Worm (Caenorhabditis elegans) whole organism, dauer: ENCODE data around the gene rpl-23.

ENCODE experiments used
- unc-62 ChIP-seq: sonication (generic microtip); optimal IDR thresholded peaks from 2 replicates; lab custom pipeline; 2017; ENCODE audit warnings: missing biosample characterization, missing genetic modification reagents, missing genetic modification characterization

The rpl-23 gene

ce11 chrIII:5706077-5706627 is at the start of gene rpl-23:
Gene rpl-23 (minus strand): TSS chrIII:5706127.
- no peak for TF ChIP-seq unc-62 (GFP tag; lab: Kevin White, UChicago)

- no peak for TF ChIP-seq unc-62 (GFP tag; lab: Kevin White, UChicago)
These were observed 49.3 kb upstream of the rpl-23 start, which contains the start of gene ida-1 for ce11 chrIII:5755204-5755603. Gene ida-1 (plus strand): TSS chrIII:5755539.

ce11 chrIII:5750503-5750902 is 44.6 kb upstream of the rpl-23 start:
- TF ChIP-seq unc-62 (GFP tag; lab: Kevin White, UChicago): no peak

DNA sequence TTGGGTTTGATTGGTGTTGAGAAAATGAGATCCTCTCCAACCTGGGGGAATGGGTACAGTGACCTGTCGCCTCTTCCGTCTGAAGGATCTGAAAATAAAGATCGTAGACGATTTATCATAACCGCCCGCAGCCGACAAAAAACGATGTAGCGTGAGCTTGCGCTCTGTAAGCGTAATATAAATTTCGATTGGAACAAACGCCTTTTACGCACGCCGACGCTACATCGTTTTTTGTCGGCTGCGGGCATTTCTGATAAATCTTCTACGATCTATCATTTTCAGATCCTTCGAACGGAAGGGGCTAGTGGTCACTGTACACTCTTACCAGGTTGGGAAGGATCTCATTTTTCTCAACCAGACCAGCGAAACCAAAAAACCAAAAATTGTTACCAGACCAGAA is 42.4 kb upstream of the rpl-23 start:
- TF ChIP-seq unc-62 (GFP tag; lab: Kevin White, UChicago): no peak

- no peak for TF ChIP-seq unc-62 (GFP tag; lab: Kevin White, UChicago)
These were observed 41.3 kb upstream of the rpl-23 start, which contains the start of gene B0244.4 for ce11 chrIII:5747185-5747584. Gene B0244.4 (plus strand): TSS chrIII:5747485.

ce11 chrIII:5744579-5744978 is 38.7 kb upstream of the rpl-23 start, which contains the start of gene B0244.5:
Gene B0244.5 (plus strand): TSS chrIII:5744879.
- TF ChIP-seq unc-62 (GFP tag; lab: Kevin White, UChicago): no peak

DNA sequence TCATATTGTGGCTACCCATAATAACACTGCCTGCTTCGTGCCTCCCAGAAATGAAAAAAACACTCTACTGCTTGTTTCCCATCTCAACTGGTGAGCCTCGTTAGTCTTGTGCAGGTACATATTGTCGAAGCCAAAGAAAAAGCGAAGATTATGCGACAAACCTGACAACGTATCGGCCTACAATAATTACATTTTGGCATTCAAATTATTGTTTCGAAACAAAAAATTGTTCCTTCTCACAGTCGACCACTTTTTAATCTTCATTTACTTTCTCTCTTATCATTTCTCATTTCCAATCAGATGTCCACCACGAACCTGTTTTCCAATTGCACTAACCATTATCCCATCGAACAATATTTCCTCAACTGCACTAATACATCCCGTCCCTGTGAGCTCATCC is 37.2 kb upstream of the rpl-23 start, which contains the start of gene B0244.15:
Gene B0244.15, plus strand, starts transcription at position 301 of the 400 bp plus-strand sequence.
- no peak for TF ChIP-seq unc-62 (GFP tag; lab: Kevin White, UChicago)

- no peak for TF ChIP-seq unc-62 (GFP tag; lab: Kevin White, UChicago)
These were observed 34.7 kb upstream of the rpl-23 start, which contains the start of gene B0244.16 for ce11 chrIII:5740666-5741065. Gene B0244.16 (plus strand): TSS chrIII:5740966.

DNA sequence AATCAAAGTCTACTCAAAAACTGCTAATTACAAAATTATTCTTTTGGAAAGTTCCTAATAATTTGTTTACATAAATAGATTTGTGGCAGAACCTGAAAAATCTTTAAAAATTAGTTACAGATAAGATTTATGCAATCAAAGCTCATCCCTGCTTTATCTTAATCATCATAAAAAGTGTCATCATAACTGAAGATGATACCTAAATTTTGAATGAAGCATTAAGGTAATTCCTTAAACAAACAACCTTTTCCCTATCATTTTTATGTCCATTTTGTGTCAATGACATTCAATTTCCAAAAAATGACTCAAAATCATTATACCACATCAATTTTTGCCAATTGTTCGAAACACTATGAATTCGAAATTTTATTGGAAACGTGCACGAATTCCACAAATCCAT is 31.8 kb upstream of the rpl-23 start, which contains the start of gene B0244.6:
Gene B0244.6, plus strand, starts transcription at position 301 of the 400 bp plus-strand sequence.
- TF ChIP-seq unc-62 (GFP tag; lab: Kevin White, UChicago): no peak

DNA sequence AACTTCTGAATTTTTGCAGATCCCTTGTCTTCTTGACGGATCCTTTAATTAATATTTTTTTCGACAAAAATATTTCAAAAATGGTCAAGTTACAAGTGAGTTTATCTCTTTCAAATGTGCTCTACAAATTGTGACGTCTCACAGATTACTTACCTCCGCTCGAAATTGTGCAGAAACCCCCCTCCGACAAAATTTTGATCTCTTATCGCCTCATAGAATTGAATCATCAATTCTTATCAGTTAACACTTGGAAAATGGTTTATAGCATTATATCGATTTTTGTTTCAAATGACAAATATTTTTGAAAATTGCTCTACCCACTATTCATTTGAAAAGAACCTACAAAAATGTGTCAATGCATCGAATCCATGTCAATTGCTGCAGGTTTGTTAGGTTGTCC is 29.0 kb upstream of the rpl-23 start, which contains the start of gene B0244.10:
Gene B0244.10, plus strand, starts transcription at position 254 of the 400 bp plus-strand sequence.
- TF ChIP-seq unc-62 (GFP tag; lab: Kevin White, UChicago): no peak

DNA sequence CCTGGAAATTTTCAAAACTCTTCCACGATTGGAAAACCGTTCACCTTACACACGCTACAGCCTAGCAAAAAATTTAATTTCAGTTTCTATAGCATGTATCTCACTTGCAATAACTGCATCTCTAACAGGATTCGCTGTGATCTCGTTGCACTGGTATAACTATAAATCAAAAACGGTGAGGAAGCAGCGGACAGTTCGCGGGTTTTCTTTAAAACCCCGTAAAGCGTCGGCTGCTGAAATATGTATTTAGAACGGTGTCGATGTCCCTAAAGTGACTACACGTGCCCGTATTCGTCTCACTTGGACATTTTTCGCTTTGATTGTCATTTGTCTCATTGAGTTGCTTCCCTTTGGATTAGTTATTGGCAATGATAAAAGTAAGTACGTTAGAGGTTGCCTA is 28.4 kb upstream of the rpl-23 start:
- TF ChIP-seq unc-62 (GFP tag; lab: Kevin White, UChicago): no peak

DNA sequence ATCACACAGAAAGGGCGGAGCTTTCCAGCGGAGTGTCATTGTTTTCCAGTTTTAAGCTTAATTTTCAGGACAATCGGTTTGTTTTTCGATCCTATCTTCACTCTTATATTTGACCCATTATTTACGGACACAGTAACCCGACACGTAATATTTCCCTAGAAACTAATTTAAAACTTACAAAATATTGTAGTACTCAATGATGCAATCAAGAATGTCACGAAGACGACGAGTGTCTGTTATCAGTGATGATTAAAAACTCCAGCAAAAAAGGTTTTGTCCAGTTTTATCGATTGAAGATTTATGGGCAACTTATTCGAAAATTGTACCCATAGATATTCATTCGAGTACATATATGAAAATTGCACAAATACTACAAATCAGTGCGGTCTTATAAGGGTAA is 27.0 kb upstream of the rpl-23 start, which contains the start of gene B0244.17:
Gene B0244.17, plus strand, starts transcription at position 301 of the 400 bp plus-strand sequence.
- TF ChIP-seq unc-62 (GFP tag; lab: Kevin White, UChicago): no peak

DNA sequence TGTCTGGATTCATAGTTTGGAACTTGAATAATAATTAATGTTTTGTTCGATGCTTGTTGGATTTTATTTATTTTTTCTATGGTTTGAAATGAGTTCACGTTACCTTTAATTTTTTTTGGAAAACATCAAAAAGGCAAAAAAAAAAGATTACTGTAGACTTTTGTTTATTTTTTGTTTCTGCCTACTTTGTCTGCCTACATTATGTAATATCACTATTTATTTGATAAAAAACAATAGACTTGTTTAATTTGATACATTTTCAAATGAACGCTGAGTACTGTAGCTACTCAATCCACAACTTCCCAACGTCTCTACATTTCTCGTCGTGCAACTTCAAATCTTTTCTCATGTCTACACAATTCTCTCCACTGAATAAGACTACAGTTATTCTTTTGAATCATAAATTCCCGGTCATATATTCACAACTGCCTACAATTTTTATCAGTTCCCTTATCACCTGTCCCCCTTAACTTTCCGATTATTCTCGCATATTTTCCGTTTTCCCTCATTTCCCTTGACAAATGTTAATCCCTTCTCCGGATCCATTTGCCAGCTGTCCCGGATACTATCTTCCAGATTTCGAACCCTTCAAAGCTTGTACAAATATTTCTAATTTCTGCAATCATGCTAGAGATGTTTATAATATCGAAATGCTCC is 25.2 kb upstream of the rpl-23 start, which contains the start of the genes B0244.9 and B0244.7:
Gene B0244.9, minus strand, starts transcription at position 51 of the 657 bp plus-strand sequence.
Gene B0244.7, plus strand, starts transcription at position 522 of the 657 bp plus-strand sequence.
- TF ChIP-seq unc-62 (GFP tag; lab: Kevin White, UChicago): no peak

- TF ChIP-seq unc-62 (GFP tag; lab: Kevin White, UChicago): no peak
These were observed 24.1 kb upstream of the rpl-23 start for ce11 chrIII:5730041-5730440.

DNA sequence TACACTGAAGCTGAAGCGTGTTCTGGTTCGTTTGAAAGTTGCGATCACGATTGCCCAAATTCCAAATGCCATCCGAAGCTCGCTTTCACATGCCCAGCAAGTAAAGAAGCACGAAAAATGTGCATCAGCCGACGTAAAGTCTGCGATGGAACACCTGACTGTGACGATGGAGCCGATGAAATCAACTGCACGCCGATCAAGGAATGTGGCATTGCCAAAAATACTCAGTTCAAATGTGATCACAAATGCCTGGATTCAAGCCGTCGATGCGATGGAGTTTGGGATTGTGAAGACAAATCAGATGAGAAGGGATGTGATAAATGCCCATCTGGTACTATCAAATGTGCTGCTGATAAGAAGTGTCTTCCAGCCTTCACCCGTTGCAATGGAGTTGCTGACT is 23.4 kb upstream of the rpl-23 start:
- TF ChIP-seq unc-62 (GFP tag; lab: Kevin White, UChicago): no peak

DNA sequence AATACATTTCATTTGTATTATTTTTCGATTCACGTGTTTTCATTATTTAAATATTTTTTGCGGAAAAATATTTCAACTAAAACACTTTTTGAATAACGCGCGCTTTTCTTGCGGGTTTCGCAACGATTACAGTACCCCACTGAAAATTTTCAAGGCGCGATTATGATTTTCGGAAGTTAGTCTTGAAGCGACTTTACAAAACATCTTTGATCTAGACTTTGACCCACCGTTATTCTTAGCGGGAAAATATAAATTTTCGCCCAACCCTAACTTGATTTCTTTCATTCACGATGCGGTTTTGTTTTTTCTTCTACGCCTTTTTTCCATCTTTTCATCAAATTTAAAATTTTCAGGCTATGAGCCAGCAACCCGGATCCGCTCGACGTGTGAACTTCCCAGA is 21.9 kb upstream of the rpl-23 start, which contains the start of gene egg-1:
Gene egg-1, plus strand, starts transcription at position 354 of the 400 bp plus-strand sequence.
- TF ChIP-seq unc-62 (GFP tag; lab: Kevin White, UChicago): no peak
